Worm (Caenorhabditis elegans): ENCODE results near the gene gpa-8.
A peak's percentile ranks its signal among the peaks of the same experiment; 100 is the strongest.

gpa-8 gene

DNA sequence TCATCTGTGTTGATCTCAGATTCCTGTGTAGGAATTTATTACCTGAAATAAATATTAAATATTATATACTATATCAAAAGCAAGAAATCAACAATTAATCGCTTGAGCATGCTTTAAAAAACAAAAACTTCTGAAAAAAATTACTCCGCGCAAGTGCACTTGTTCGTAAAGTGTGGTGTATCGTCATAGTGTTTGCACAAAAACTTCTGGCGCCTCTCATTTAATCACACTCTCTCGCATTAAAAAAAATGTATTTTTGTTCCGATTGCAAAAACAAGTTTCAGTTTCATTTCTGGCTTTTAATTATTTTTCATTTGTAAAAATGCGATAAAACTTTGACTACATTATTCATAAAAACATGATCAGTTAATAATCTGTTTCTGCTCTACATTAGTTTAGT, 41.2 kb downstream of the gpa-8 start, which contains the start of the genes C14C10.10 and ril-2:
Gene C14C10.10 (minus strand): TSS at position 19 of the 400 bp plus-strand sequence.
Gene ril-2 (minus strand): TSS at position 48 of the 400 bp plus-strand sequence.
- TF ChIP-seq nfya-1 (tag; optimal IDR thresholded peaks at IDR 0.05; ENCODE audit: insufficient read depth), result peak; percentile 34
- no peak for TF ChIP-seq ztf-11 (tag; optimal IDR thresholded peaks at IDR 0.05)

DNA sequence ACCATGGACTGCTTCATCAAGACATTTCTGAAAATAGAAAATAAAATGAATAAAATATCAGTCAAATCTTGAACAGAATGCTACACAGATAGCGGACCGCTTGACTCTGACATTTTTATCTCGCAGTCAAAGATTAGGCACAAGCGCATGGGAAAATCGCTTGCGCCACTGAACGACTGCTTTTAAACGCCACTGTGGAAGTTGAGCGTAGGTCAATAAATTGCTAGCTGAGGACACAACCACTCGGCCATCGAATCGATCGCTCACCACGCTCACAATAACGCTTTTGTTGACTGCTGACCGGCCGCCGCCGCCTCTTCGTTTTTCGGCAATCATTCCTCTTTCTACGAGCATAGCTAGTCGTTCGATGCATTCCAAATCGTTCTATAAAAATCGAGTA, 43.5 kb downstream of the gpa-8 start:
- TF ChIP-seq egl-5 (tag; optimal IDR thresholded peaks at IDR 0.05), result peak; percentile 77
- no peak for TF ChIP-seq skn-1 (tag; optimal IDR thresholded peaks at IDR 0.05)
- TF ChIP-seq hmg-11 (tag; optimal IDR thresholded peaks at IDR 0.05), result peak; percentile 41
- TF ChIP-seq nhr-43 (tag; optimal IDR thresholded peaks at IDR 0.05; ENCODE audit: poor library complexity, severe bottlenecking), result peak; percentile 19
- TF ChIP-seq lsy-12 (tag; optimal IDR thresholded peaks at IDR 0.05), result peak; percentile 42
- TF ChIP-seq nfya-1 (tag; optimal IDR thresholded peaks at IDR 0.05; ENCODE audit: insufficient read depth), result peak; percentile 51
- peak; percentile 45 for TF ChIP-seq elt-2 (tag; optimal IDR thresholded peaks at IDR 0.05)
- no peak for TF ChIP-seq pha-4 (tag; optimal IDR thresholded peaks at IDR 0.05)
- TF ChIP-seq elt-1 (tag; optimal IDR thresholded peaks at IDR 0.05), result no peak
- peak; percentile 56 for TF ChIP-seq nhr-23 (tag; optimal IDR thresholded peaks at IDR 0.05)
- TF ChIP-seq nhr-25 (tag; optimal IDR thresholded peaks at IDR 0.05), result peak; percentile 71
- TF ChIP-seq lin-39 (tag; optimal IDR thresholded peaks at IDR 0.05), result peak; percentile 57
- no peak for TF ChIP-seq nhr-237 (tag; optimal IDR thresholded peaks at IDR 0.05)
- TF ChIP-seq egl-27 (tag; optimal IDR thresholded peaks at IDR 0.05), result peak; percentile 34
- peak; percentile 16 for TF ChIP-seq tbx-2 (tag; optimal IDR thresholded peaks at IDR 0.05)

DNA sequence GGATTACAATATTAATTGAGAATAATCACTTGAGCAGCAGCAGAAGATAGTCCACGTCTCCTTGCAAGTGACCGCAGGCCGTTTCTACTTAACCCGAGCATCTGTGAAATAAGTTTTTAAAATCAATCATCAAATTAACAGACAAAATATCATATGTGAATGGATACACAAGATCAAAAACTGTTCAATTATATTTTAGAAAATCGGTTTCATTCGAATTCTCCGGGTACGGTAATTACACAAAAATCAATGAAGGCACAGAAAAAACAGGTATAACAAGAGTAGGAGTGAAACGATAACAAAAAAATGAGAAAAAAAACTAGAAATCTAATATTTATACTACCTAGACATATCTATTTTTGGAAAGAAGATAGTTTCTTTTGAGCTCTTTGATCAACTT, 44.1 kb downstream of the gpa-8 start, which contains the start of gene mma-1:
Gene mma-1 (minus strand): TSS at position 101 of the 400 bp plus-strand sequence.
- TF ChIP-seq elt-1 (tag; optimal IDR thresholded peaks at IDR 0.05) (no peak), pqm-1 (tag; optimal IDR thresholded peaks at IDR 0.05) (no peak), egl-27 (tag; optimal IDR thresholded peaks at IDR 0.05) (no peak), nfya-1 (tag; optimal IDR thresholded peaks at IDR 0.05; ENCODE audit: insufficient read depth) (no peak)

DNA sequence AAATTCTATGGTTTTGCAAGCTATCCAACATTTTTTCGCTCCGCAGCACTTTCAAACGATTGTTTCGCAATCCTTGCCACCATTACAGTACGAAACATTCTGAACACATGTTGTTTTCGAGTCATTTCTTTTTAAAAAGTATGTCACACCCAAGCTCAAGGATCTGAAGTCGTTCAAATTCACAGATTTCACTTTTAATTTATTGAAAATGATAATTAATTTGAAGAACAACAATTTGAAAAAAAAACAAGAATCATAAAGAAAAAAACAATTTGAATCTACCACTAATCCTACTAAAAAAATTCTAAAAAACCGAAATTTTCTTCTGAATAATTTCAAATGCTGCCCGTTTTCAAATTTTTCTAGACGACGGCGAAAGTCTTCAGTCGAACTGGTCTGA, 47.9 kb downstream of the gpa-8 start, which contains the start of gene C14C10.2:
Gene C14C10.2 (minus strand): TSS at position 101 of the 400 bp plus-strand sequence.
- no peak for TF ChIP-seq ztf-4 (tag; optimal IDR thresholded peaks at IDR 0.05)
- no peak for TF ChIP-seq fkh-2 (tag; optimal IDR thresholded peaks at IDR 0.05)
- no peak for TF ChIP-seq ceh-28 (tag; optimal IDR thresholded peaks at IDR 0.05)
- no peak for TF ChIP-seq ama-1 (optimal IDR thresholded peaks at IDR 0.05)
- TF ChIP-seq fos-1 (tag; optimal IDR thresholded peaks at IDR 0.05), result no peak
- no peak for TF ChIP-seq jun-1 (tag; optimal IDR thresholded peaks at IDR 0.05)
- TF ChIP-seq egl-27 (tag; optimal IDR thresholded peaks at IDR 0.05), result no peak
- no peak for TF ChIP-seq eor-1 (tag; optimal IDR thresholded peaks at IDR 0.05)
- TF ChIP-seq egl-5 (tag; optimal IDR thresholded peaks at IDR 0.05), result no peak
- no peak for TF ChIP-seq elt-2 (tag; optimal IDR thresholded peaks at IDR 0.05)

DNA sequence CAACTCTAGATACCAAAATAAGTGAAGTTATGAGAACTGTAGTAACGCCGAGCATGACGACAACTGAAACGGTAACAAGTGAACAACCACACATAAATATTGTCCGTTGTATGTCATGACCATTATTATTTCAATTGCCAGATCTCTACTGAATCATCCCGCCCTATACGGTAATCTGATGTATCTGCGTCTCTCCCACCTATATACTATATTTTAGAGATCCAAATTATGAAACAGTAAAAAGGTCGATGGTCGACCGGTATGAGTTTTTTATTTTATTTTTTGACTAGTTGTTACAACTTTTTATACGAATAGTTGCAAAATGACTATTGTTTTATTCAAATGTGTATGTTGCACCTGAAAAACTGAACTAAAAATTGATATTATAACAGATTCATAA, 49.7 kb downstream of the gpa-8 start, which contains the start of gene ttr-43:
Gene ttr-43 (minus strand): TSS at position 101 of the 400 bp plus-strand sequence.
- TF ChIP-seq nfya-1 (tag; optimal IDR thresholded peaks at IDR 0.05; ENCODE audit: insufficient read depth), result no peak
- TF ChIP-seq tbx-2 (tag; optimal IDR thresholded peaks at IDR 0.05), result no peak
- TF ChIP-seq nhr-67 (tag; optimal IDR thresholded peaks at IDR 0.05), result no peak
- no peak for TF ChIP-seq pqm-1 (tag; optimal IDR thresholded peaks at IDR 0.05)
- no peak for TF ChIP-seq ZK546.5 (tag; optimal IDR thresholded peaks at IDR 0.05)
- no peak for TF ChIP-seq elt-3 (tag; optimal IDR thresholded peaks at IDR 0.05)
- no peak for TF ChIP-seq jun-1 (tag; optimal IDR thresholded peaks at IDR 0.05)
- TF ChIP-seq unc-62 (GFP tag; optimal IDR thresholded peaks at IDR 0.05), result no peak

All from whole organism, L3 larva.